Worm (Caenorhabditis elegans) whole organism, midembryonic: ENCODE results near the gene scpl-4.

Source experiments
- cog-1 ChIP-seq: sonication (generic microtip); optimal IDR thresholded peaks from 2 replicates; lab custom pipeline; 2016; ENCODE audit warnings: missing genetic modification characterization, missing compliant biosample characterization
- flt-1 ChIP-seq: fragments of 200-800 bp; sonication (Bioruptor generic); IDR thresholded peaks from 2 replicates; pipeline ENCODE4 v1.3.6; 2022; ENCODE audit warnings: missing genetic modification characterization, missing compliant biosample characterization
- med-1 ChIP-seq: sonication (generic microtip); optimal IDR thresholded peaks from 2 replicates; lab custom pipeline; 2017; ENCODE audit warnings: missing genetic modification characterization, mild to moderate bottlenecking, missing compliant biosample characterization, antibody characterized with exemption, missing genetic modification reagents; ENCODE audit not compliant: insufficient read depth
- ref-1 ChIP-seq: fragments of 200-800 bp; sonication (Bioruptor generic); conservative IDR thresholded peaks from 2 replicates; pipeline ENCODE4 v1.3.6; 2022; ENCODE audit warnings: missing genetic modification reagents, missing genetic modification characterization, missing compliant biosample characterization
- ztf-23 ChIP-seq: fragments of 200-800 bp; sonication (Bioruptor generic); IDR thresholded peaks from 2 replicates; pipeline ENCODE4 v1.3.6; 2022; ENCODE audit warnings: missing genetic modification reagents, missing genetic modification characterization, missing compliant biosample characterization

ce11 chrV:10580638-10581037, 18.3 kb upstream of the scpl-4 start:
- TF ChIP-seq ref-1 (GFP tag; lab: Robert Waterston, UW) (no peak), cog-1 (tag; lab: Kevin White, UChicago) (no peak), flt-1 (GFP tag; lab: Robert Waterston, UW) (no peak), med-1 (no peak), ztf-23 (GFP tag; lab: Robert Waterston, UW) (no peak)
